Fruit fly (Drosophila melanogaster) whole organism, wandering third instar larva: ENCODE results near the gene Col4a1.

ENCODE experiments used
- CG32264 ChIP-seq: fragments of 200-800 bp; sonication (Bioruptor generic); optimal IDR thresholded peaks from 2 replicates; lab custom pipeline; 2016; ENCODE audit warnings: missing biosample characterization, missing genetic modification characterization
- Dfd ChIP-seq: fragments of >200 bp; optimal IDR thresholded peaks from 2 replicates; lab custom pipeline; 2017; ENCODE audit warnings: missing biosample characterization, missing genetic modification characterization
- HLH106 ChIP-seq: fragments of 200-800 bp; optimal IDR thresholded peaks from 3 replicates; lab custom pipeline; 2019; ENCODE audit warnings: missing biosample characterization, mild to moderate bottlenecking, missing genetic modification characterization, moderate library complexity
- Myc ChIP-seq: fragments of >200 bp; optimal IDR thresholded peaks from 2 replicates; lab custom pipeline; 2017
- Vsx2 ChIP-seq: fragments of 200-300, 225-300 bp; sonication (Bioruptor generic); optimal IDR thresholded peaks from 2 replicates; lab custom pipeline; 2018; ENCODE audit warnings: missing biosample characterization, missing genetic modification characterization; ENCODE audit not compliant: partially characterized antibody
- br ChIP-seq: fragments of 200-800 bp; sonication (Bioruptor generic); optimal IDR thresholded peaks from 2 replicates; lab custom pipeline; 2016; ENCODE audit warnings: missing biosample characterization, missing genetic modification characterization
- h ChIP-seq: fragments of 200-800 bp; sonication (Bioruptor generic); optimal IDR thresholded peaks from 3 replicates; lab custom pipeline; 2016; ENCODE audit warnings: missing biosample characterization, mild to moderate bottlenecking, missing genetic modification characterization
- jim ChIP-seq: fragments of 175-275, 200-325 bp; sonication (Bioruptor generic); optimal IDR thresholded peaks from 2 replicates; lab custom pipeline; 2016; ENCODE audit warnings: missing biosample characterization, mild to moderate bottlenecking, missing genetic modification characterization
- pan ChIP-seq: fragments of >200 bp; optimal IDR thresholded peaks from 2 replicates; lab custom pipeline; 2017
- psq ChIP-seq: fragments of 200-800 bp; sonication (Bioruptor generic); optimal IDR thresholded peaks from 3 replicates; lab custom pipeline; 2017; ENCODE audit warnings: missing biosample characterization, mild to moderate bottlenecking, missing genetic modification characterization, moderate library complexity

- TF ChIP-seq Myc (no peak), h (no peak), br (GFP tag; lab: Kevin White, UChicago) (no peak), jim (GFP tag; lab: Kevin White, UChicago) (no peak), psq (no peak), Vsx2 (no peak), CG32264 (GFP tag; lab: Kevin White, UChicago) (no peak), pan (lab: Kevin White, UChicago) (no peak), Dfd (GFP tag; lab: Kevin White, UChicago) (no peak), HLH106 (tag; lab: Kevin White, UChicago) (no peak)
These were observed 20.6 kb downstream of the Col4a1 start for dm6 chr2L:5049974-5050373.
